Fruit fly (Drosophila melanogaster) whole organism, prepupa: ENCODE results near the gene Rab40.

Source experiments
- CG10631 ChIP-seq: fragments of 200-800 bp; sonication (Bioruptor generic); optimal IDR thresholded peaks from 2 replicates; lab custom pipeline; 2016; ENCODE audit warnings: missing biosample characterization, missing genetic modification characterization
- CG1621 ChIP-seq: fragments of 200-800 bp; sonication (Bioruptor generic); optimal IDR thresholded peaks from 3 replicates; lab custom pipeline; 2018; ENCODE audit warnings: missing biosample characterization, mild to moderate bottlenecking, missing genetic modification characterization
- CG3032 ChIP-seq: fragments of 200-800 bp; optimal IDR thresholded peaks from 2 replicates; lab custom pipeline; 2019; ENCODE audit warnings: missing biosample characterization, mild to moderate bottlenecking, missing genetic modification characterization, moderate library complexity
- CG31627 ChIP-seq: fragments of 200-800 bp; sonication (Bioruptor generic); optimal IDR thresholded peaks from 3 replicates; lab custom pipeline; 2016; ENCODE audit warnings: missing biosample characterization, missing genetic modification characterization
- CG6163 ChIP-seq: fragments of 200-800 bp; sonication (Bioruptor generic); IDR thresholded peaks from 3 replicates; pipeline ENCODE4 v1.3.6; 2022; ENCODE audit warnings: missing biosample characterization, missing genetic modification characterization
- Smox ChIP-seq: fragments of 200-800 bp; sonication (Bioruptor generic); optimal IDR thresholded peaks from 3 replicates; lab custom pipeline; 2016; ENCODE audit warnings: missing biosample characterization, missing genetic modification characterization
- Sox102F ChIP-seq: fragments of 200-800 bp; sonication (Bioruptor generic); optimal IDR thresholded peaks from 2 replicates; lab custom pipeline; 2016; ENCODE audit warnings: missing biosample characterization, mild to moderate bottlenecking, missing genetic modification characterization
- cyc ChIP-seq: fragments of 200-800 bp; sonication (Bioruptor generic); optimal IDR thresholded peaks from 3 replicates; lab custom pipeline; 2016; ENCODE audit warnings: missing biosample characterization, missing genetic modification characterization
- fkh ChIP-seq: fragments of 200-800 bp; sonication (Bioruptor generic); optimal IDR thresholded peaks from 3 replicates; lab custom pipeline; 2017; ENCODE audit warnings: missing biosample characterization, mild to moderate bottlenecking, missing genetic modification characterization, moderate library complexity
- net ChIP-seq: fragments of 200-800 bp; sonication (Bioruptor generic); optimal IDR thresholded peaks from 3 replicates; lab custom pipeline; 2016; ENCODE audit warnings: missing biosample characterization, missing genetic modification characterization

dm6 chrX:12486294-12487020 is 23.5 kb upstream of the Rab40 start, which contains the start of gene Cpr11A:
- no peak for TF ChIP-seq CG1621 (tag; lab: Kevin White, UChicago)
- no peak for TF ChIP-seq CG3032 (tag; lab: Kevin White, UChicago)
- no peak for TF ChIP-seq net (GFP tag; lab: Kevin White, UChicago)
- TF ChIP-seq Sox102F (GFP tag; lab: Kevin White, UChicago), result no peak
- no peak for TF ChIP-seq CG6163 (GFP tag; lab: Robert Waterston, UW)
- no peak for TF ChIP-seq fkh
- no peak for TF ChIP-seq CG10631 (GFP tag; lab: Kevin White, UChicago)
- TF ChIP-seq cyc (GFP tag; lab: Kevin White, UChicago), result no peak
- TF ChIP-seq CG31627 (GFP tag; lab: Kevin White, UChicago), result no peak
- TF ChIP-seq Smox, result no peak
